Worm (Caenorhabditis elegans) whole organism, L3 larva: ENCODE results near the gene str-103.

Experiments
- elt-2 ChIP-seq: sonication (generic microtip); optimal IDR thresholded peaks from 2 replicates; lab custom pipeline; 2016; ENCODE audit warnings: missing genetic modification reagents, mild to moderate bottlenecking, missing genetic modification characterization, missing compliant biosample characterization
- elt-3 ChIP-seq, 3 experiments: fragments of 150-350 bp in 1 of 3; sonication (generic microtip) in 2 of 3; optimal IDR thresholded peaks; 2 replicates in 2 of 3; 4 replicates in 1 of 3; lab custom pipeline; 2014 to 2017; ENCODE audit warnings: missing biosample characterization in 3 of 3, missing genetic modification characterization in 3 of 3
- fkh-10 ChIP-seq: sonication (generic microtip); optimal IDR thresholded peaks from 2 replicates; lab custom pipeline; 2017; ENCODE audit warnings: missing biosample characterization, missing genetic modification reagents, missing genetic modification characterization
- mdl-1 ChIP-seq: fragments of 150-350 bp; optimal IDR thresholded peaks from 2 replicates; lab custom pipeline; 2014; ENCODE audit warnings: missing biosample characterization, missing genetic modification characterization
- nhr-12 ChIP-seq: fragments of 150-350 bp; optimal IDR thresholded peaks from 2 replicates; lab custom pipeline; 2014; ENCODE audit warnings: missing biosample characterization, missing genetic modification characterization
- nhr-23 ChIP-seq: fragments of 150-350 bp; optimal IDR thresholded peaks from 2 replicates; lab custom pipeline; 2014; ENCODE audit warnings: missing biosample characterization, missing genetic modification reagents, missing genetic modification characterization
- nhr-25 ChIP-seq: sonication (generic microtip); optimal IDR thresholded peaks from 2 replicates; lab custom pipeline; 2017; ENCODE audit warnings: missing biosample characterization, missing genetic modification characterization
- nhr-43 ChIP-seq: sonication (generic microtip); optimal IDR thresholded peaks from 2 replicates; lab custom pipeline; 2016; ENCODE audit warnings: mild to moderate bottlenecking, missing genetic modification characterization, missing compliant biosample characterization; ENCODE audit not compliant: poor library complexity, severe bottlenecking
- nhr-76 ChIP-seq: fragments of 150-350 bp; sonication (generic microtip); optimal IDR thresholded peaks from 5 replicates; lab custom pipeline; 2014; ENCODE audit warnings: missing biosample characterization, missing genetic modification characterization
- pqm-1 ChIP-seq: fragments of 150-350 bp; optimal IDR thresholded peaks from 2 replicates; lab custom pipeline; 2017; ENCODE audit warnings: missing biosample characterization, missing genetic modification characterization, inconsistent platforms
- zag-1 ChIP-seq: fragments of 150-350 bp; optimal IDR thresholded peaks from 2 replicates; lab custom pipeline; 2014; ENCODE audit warnings: missing biosample characterization, missing genetic modification characterization
- ztf-4 ChIP-seq: fragments of 150-350 bp; optimal IDR thresholded peaks from 2 replicates; lab custom pipeline; 2014; ENCODE audit warnings: missing biosample characterization, missing genetic modification characterization

DNA sequence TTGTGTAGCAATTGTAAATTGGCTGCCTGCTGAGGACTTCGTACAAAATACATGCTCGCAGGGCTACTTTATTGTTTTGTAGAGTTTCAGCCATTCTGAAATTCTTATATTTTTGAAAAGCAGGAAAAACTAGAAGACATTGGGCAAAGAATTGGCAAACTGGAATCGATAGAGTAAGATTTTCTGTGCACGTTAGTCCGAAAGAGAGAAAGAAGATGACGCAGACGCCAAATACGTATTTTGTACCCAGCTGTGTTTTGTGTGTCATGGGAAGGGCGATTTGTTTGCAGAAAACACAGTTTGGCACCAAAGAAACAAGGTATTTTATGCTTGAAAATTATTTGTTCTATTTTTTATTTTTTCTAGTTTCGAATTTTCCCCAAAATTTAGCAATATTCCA, 8.9 kb upstream of the str-103 start, which contains the start of gene fbxa-143:
- TF ChIP-seq nhr-25: no peak
- TF ChIP-seq zag-1: no peak
- TF ChIP-seq elt-3 (tag; optimal IDR thresholded peaks at IDR 0.05; lab: Kevin White, UChicago): no peak
- TF ChIP-seq ztf-4 (tag; lab: Kevin White, UChicago): no peak
- TF ChIP-seq nhr-23 (tag; lab: Kevin White, UChicago): no peak
- no peak for TF ChIP-seq pqm-1 (tag; lab: Kevin White, UChicago)
- no peak for TF ChIP-seq fkh-10 (GFP tag; lab: Kevin White, UChicago)
- TF ChIP-seq nhr-76 (tag; lab: Kevin White, UChicago): no peak
- TF ChIP-seq mdl-1 (tag; lab: Kevin White, UChicago): no peak
- no peak for TF ChIP-seq nhr-12
- TF ChIP-seq elt-2 (tag; lab: Kevin White, UChicago): no peak
- no peak for TF ChIP-seq nhr-43 (tag; lab: Kevin White, UChicago)
